Fruit fly (Drosophila melanogaster) whole organism, embryonic: ENCODE data around the gene pav.

Source experiments
- Aef1 ChIP-seq: fragments of 200-800 bp; sonication (Bioruptor generic); IDR thresholded peaks from 3 replicates; pipeline ENCODE4 v1.3.6; 2022; ENCODE audit warnings: missing biosample characterization, missing genetic modification characterization
- Atf6 ChIP-seq: fragments of 200-800 bp; sonication (Bioruptor generic); IDR thresholded peaks from 2 replicates; pipeline ENCODE4 v1.3.6; 2022; ENCODE audit warnings: missing biosample characterization, missing genetic modification characterization
- B-H1 ChIP-seq: fragments of 200-800 bp; sonication (Bioruptor generic); IDR thresholded peaks from 3 replicates; pipeline ENCODE4 v1.3.6; 2022; ENCODE audit warnings: missing biosample characterization, missing genetic modification characterization
- CG12219 ChIP-seq: fragments of 200-800 bp; sonication (Bioruptor generic); optimal IDR thresholded peaks from 3 replicates; lab custom pipeline; 2018; ENCODE audit warnings: missing biosample characterization, mild to moderate bottlenecking, missing genetic modification characterization
- CG14860 ChIP-seq: fragments of 200-800 bp; sonication (Bioruptor generic); IDR thresholded peaks from 3 replicates; pipeline ENCODE4 v1.3.6; 2022; ENCODE audit warnings: missing biosample characterization, missing genetic modification characterization; ENCODE audit not compliant: partially characterized antibody
- CG18262 ChIP-seq: fragments of 200-800 bp; optimal IDR thresholded peaks from 3 replicates; lab custom pipeline; 2019; ENCODE audit warnings: missing biosample characterization, mild to moderate bottlenecking, missing genetic modification characterization, moderate library complexity
- CG30020 ChIP-seq: fragments of 200-800 bp; optimal IDR thresholded peaks from 2 replicates; lab custom pipeline; 2019; ENCODE audit warnings: missing biosample characterization, mild to moderate bottlenecking, missing genetic modification characterization, moderate library complexity
- CG3163 ChIP-seq: fragments of 200-800 bp; sonication (Bioruptor generic); optimal IDR thresholded peaks from 3 replicates; lab custom pipeline; 2016; ENCODE audit warnings: missing biosample characterization, missing genetic modification characterization
- CG33557 ChIP-seq: fragments of 200-800 bp; sonication (Bioruptor generic); optimal IDR thresholded peaks from 2 replicates; lab custom pipeline; 2019; ENCODE audit warnings: missing biosample characterization, mild to moderate bottlenecking, missing genetic modification characterization, moderate library complexity
- CG4282 ChIP-seq: fragments of 200-800 bp; sonication (Bioruptor generic); optimal IDR thresholded peaks from 2 replicates; lab custom pipeline; 2016; ENCODE audit warnings: missing biosample characterization, missing genetic modification characterization
- CG6683 ChIP-seq: fragments of 200-800 bp; sonication (Bioruptor generic); optimal IDR thresholded peaks from 2 replicates; lab custom pipeline; 2017; ENCODE audit warnings: missing biosample characterization, mild to moderate bottlenecking, missing genetic modification characterization, missing genetic modification reagents
- CG6765 ChIP-seq: fragments of 200-800 bp; sonication (Bioruptor generic); optimal IDR thresholded peaks from 3 replicates; lab custom pipeline; 2017; ENCODE audit warnings: missing biosample characterization, mild to moderate bottlenecking, missing genetic modification characterization
- CG7357 ChIP-seq: fragments of 200-800 bp; sonication (Bioruptor generic); IDR thresholded peaks from 3 replicates; pipeline ENCODE4 v1.3.6; 2022; ENCODE audit warnings: missing biosample characterization, missing genetic modification characterization
- CG7372 ChIP-seq: fragments of 200-800 bp; sonication (Bioruptor generic); IDR thresholded peaks from 2 replicates; pipeline ENCODE4 v1.3.6; 2022; ENCODE audit warnings: missing biosample characterization, missing genetic modification characterization
- CG7963 ChIP-seq: fragments of 200-800 bp; sonication (Bioruptor generic); IDR thresholded peaks from 3 replicates; pipeline ENCODE4 v1.3.6; 2022; ENCODE audit warnings: missing biosample characterization, missing genetic modification characterization; ENCODE audit not compliant: partially characterized antibody
- CG7987 ChIP-seq: fragments of 200-800 bp; sonication (Bioruptor generic); optimal IDR thresholded peaks from 2 replicates; lab custom pipeline; 2018; ENCODE audit warnings: missing biosample characterization, mild to moderate bottlenecking, missing genetic modification characterization, moderate library complexity
- CG8089 ChIP-seq: fragments of 200-800 bp; sonication (Bioruptor generic); optimal IDR thresholded peaks from 3 replicates; lab custom pipeline; 2016; ENCODE audit warnings: missing biosample characterization, missing genetic modification characterization
- CTCF ChIP-seq: fragments of 200-800 bp; sonication (Bioruptor generic); optimal IDR thresholded peaks from 2 replicates; lab custom pipeline; 2017; ENCODE audit warnings: missing biosample characterization, mild to moderate bottlenecking, missing genetic modification characterization, moderate library complexity
- CkIIα-i1 ChIP-seq: fragments of 200-800 bp; sonication (Bioruptor generic); IDR thresholded peaks from 2 replicates; pipeline ENCODE4 v1.3.6; 2022; ENCODE audit warnings: missing biosample characterization, missing genetic modification characterization
- D19B ChIP-seq: fragments of 200-800 bp; sonication (Bioruptor generic); optimal IDR thresholded peaks from 2 replicates; lab custom pipeline; 2017; ENCODE audit warnings: missing biosample characterization, mild to moderate bottlenecking, missing genetic modification characterization
- Dad ChIP-seq: fragments of 200-800 bp; sonication (Bioruptor generic); optimal IDR thresholded peaks from 3 replicates; lab custom pipeline; 2016; ENCODE audit warnings: missing biosample characterization, missing genetic modification characterization
- Dip3 ChIP-seq: fragments of 200-800 bp; sonication (Bioruptor generic); optimal IDR thresholded peaks from 3 replicates; lab custom pipeline; 2016; ENCODE audit warnings: missing biosample characterization, missing genetic modification characterization
- Doc2 ChIP-seq: fragments of 200-800 bp; sonication (Bioruptor generic); IDR thresholded peaks from 2 replicates; pipeline ENCODE4 v1.3.6; 2022; ENCODE audit warnings: missing biosample characterization, missing genetic modification characterization
- GATAe ChIP-seq: fragments of 200-800 bp; sonication (Bioruptor generic); conservative IDR thresholded peaks from 2 replicates; pipeline ENCODE4 v1.3.6; 2022; ENCODE audit warnings: missing biosample characterization, missing genetic modification characterization
- HLH4C ChIP-seq: fragments of 200-800 bp; sonication (Bioruptor generic); IDR thresholded peaks from 3 replicates; pipeline ENCODE4 v1.3.6; 2022; ENCODE audit warnings: missing biosample characterization, missing genetic modification characterization; ENCODE audit not compliant: partially characterized antibody
- Hmx ChIP-seq: fragments of 200-800 bp; sonication (Bioruptor generic); optimal IDR thresholded peaks from 2 replicates; lab custom pipeline; 2016; ENCODE audit warnings: missing biosample characterization, missing genetic modification characterization
- Jarid2 ChIP-seq: fragments of 200-800 bp; sonication (Bioruptor generic); optimal IDR thresholded peaks from 3 replicates; lab custom pipeline; 2017; ENCODE audit warnings: mild to moderate bottlenecking, missing biosample characterization, missing genetic modification reagents, missing genetic modification characterization
- Lhr ChIP-seq: fragments of 200-800 bp; sonication (Bioruptor generic); optimal IDR thresholded peaks from 3 replicates; lab custom pipeline; 2017; ENCODE audit warnings: mild to moderate bottlenecking, missing biosample characterization, missing genetic modification reagents, missing genetic modification characterization
- Lim3 ChIP-seq: fragments of 200-800 bp; sonication (Bioruptor generic); IDR thresholded peaks from 2 replicates; pipeline ENCODE4 v1.3.6; 2022; ENCODE audit warnings: missing biosample characterization, missing genetic modification characterization
- Lpt ChIP-seq: fragments of >200 bp; optimal IDR thresholded peaks from 2 replicates; lab custom pipeline; 2018; ENCODE audit warnings: missing biosample characterization, missing genetic modification characterization
- Neu2 ChIP-seq: fragments of 200-800 bp; sonication (Bioruptor generic); optimal IDR thresholded peaks from 3 replicates; lab custom pipeline; 2016; ENCODE audit warnings: missing biosample characterization, missing genetic modification characterization, borderline replicate concordance
- PHDP ChIP-seq: fragments of 200-800 bp; sonication (Bioruptor generic); optimal IDR thresholded peaks from 3 replicates; lab custom pipeline; 2018; ENCODE audit warnings: missing biosample characterization, mild to moderate bottlenecking, missing genetic modification characterization, moderate library complexity
- Poxn ChIP-seq: fragments of 200-800 bp; sonication (Bioruptor generic); IDR thresholded peaks from 2 replicates; pipeline ENCODE4 v1.3.6; 2022; ENCODE audit warnings: missing biosample characterization, missing genetic modification characterization
- Side ChIP-seq: fragments of 200-800 bp; sonication (Bioruptor generic); optimal IDR thresholded peaks from 2 replicates; lab custom pipeline; 2016; ENCODE audit warnings: missing biosample characterization, missing genetic modification characterization
- Vsx1 ChIP-seq: fragments of 200-800 bp; sonication (Bioruptor generic); optimal IDR thresholded peaks from 2 replicates; lab custom pipeline; 2017; ENCODE audit warnings: missing biosample characterization, mild to moderate bottlenecking, missing genetic modification characterization, missing genetic modification reagents
- Xrp1 ChIP-seq: fragments of 200-800 bp; sonication (Bioruptor generic); IDR thresholded peaks from 2 replicates; pipeline ENCODE4 v1.3.6; 2022; ENCODE audit warnings: missing biosample characterization, missing genetic modification characterization
- ase ChIP-seq: fragments of 200-800 bp; sonication (Bioruptor generic); IDR thresholded peaks from 3 replicates; pipeline ENCODE4 v1.3.6; 2022; ENCODE audit warnings: missing biosample characterization, missing genetic modification characterization
- az2 ChIP-seq: fragments of 200-800 bp; sonication (Bioruptor generic); optimal IDR thresholded peaks from 3 replicates; lab custom pipeline; 2016; ENCODE audit warnings: missing biosample characterization, missing genetic modification characterization
- en ChIP-seq: fragments of 200-800 bp; sonication (Bioruptor generic); optimal IDR thresholded peaks from 2 replicates; lab custom pipeline; 2016; ENCODE audit warnings: missing biosample characterization, missing genetic modification characterization
- gcm ChIP-seq: fragments of 200-800 bp; sonication (Bioruptor generic); optimal IDR thresholded peaks from 2 replicates; lab custom pipeline; 2019; ENCODE audit warnings: missing biosample characterization, mild to moderate bottlenecking, missing genetic modification characterization, moderate library complexity
- grn ChIP-seq: fragments of 200-800 bp; sonication (Bioruptor generic); optimal IDR thresholded peaks from 3 replicates; lab custom pipeline; 2017; ENCODE audit warnings: missing biosample characterization, missing genetic modification characterization
- hbn ChIP-seq: fragments of 200-800 bp; sonication (Bioruptor generic); IDR thresholded peaks from 2 replicates; pipeline ENCODE4 v1.3.6; 2022; ENCODE audit warnings: missing biosample characterization, missing genetic modification characterization; ENCODE audit not compliant: partially characterized antibody
- hth ChIP-seq: fragments of >200 bp; optimal IDR thresholded peaks from 2 replicates; lab custom pipeline; 2017; ENCODE audit warnings: inconsistent platforms
- knrl ChIP-seq: fragments of 200-800 bp; sonication (Bioruptor generic); IDR thresholded peaks from 3 replicates; pipeline ENCODE4 v1.3.6; 2022; ENCODE audit warnings: missing biosample characterization, missing genetic modification characterization; ENCODE audit not compliant: partially characterized antibody
- nerfin-2 ChIP-seq: fragments of 200-800 bp; sonication (Bioruptor generic); IDR thresholded peaks from 2 replicates; pipeline ENCODE4 v1.3.6; 2022; ENCODE audit warnings: missing biosample characterization, missing genetic modification characterization; ENCODE audit not compliant: partially characterized antibody
- oc ChIP-seq: fragments of 200-800 bp; sonication (Bioruptor generic); optimal IDR thresholded peaks from 2 replicates; lab custom pipeline; 2018; ENCODE audit warnings: missing biosample characterization, mild to moderate bottlenecking, missing genetic modification characterization, moderate library complexity
- row ChIP-seq: fragments of 200-800 bp; sonication (Bioruptor generic); IDR thresholded peaks from 3 replicates; pipeline ENCODE4 v1.3.6; 2022; ENCODE audit warnings: missing biosample characterization, missing genetic modification characterization
- sc ChIP-seq, 3 experiments: fragments of >200 bp in 2 of 3; fragments of 200-800 bp in 1 of 3; sonication (Bioruptor generic) in 1 of 3; optimal IDR thresholded peaks; 2 replicates in 2 of 3; 3 replicates in 1 of 3; lab custom pipeline; 2017; ENCODE audit warnings: mild to moderate bottlenecking in 1 of 3, missing biosample characterization in 1 of 3, missing genetic modification characterization in 1 of 3, missing genetic modification reagents in 1 of 3
- shn ChIP-seq: fragments of 200-800 bp; sonication (Bioruptor generic); optimal IDR thresholded peaks from 3 replicates; lab custom pipeline; 2016; ENCODE audit warnings: missing biosample characterization, missing genetic modification characterization
- slou ChIP-seq: fragments of 200-800 bp; sonication (Bioruptor generic); optimal IDR thresholded peaks from 3 replicates; lab custom pipeline; 2016; ENCODE audit warnings: missing biosample characterization, missing genetic modification characterization
- stwl ChIP-seq: fragments of 200-800 bp; sonication (Bioruptor generic); optimal IDR thresholded peaks from 3 replicates; lab custom pipeline; 2018; ENCODE audit warnings: missing biosample characterization, mild to moderate bottlenecking, missing genetic modification characterization, moderate library complexity

pav gene

dm6 chr3L:4232724-4233367, 9.7 kb upstream of the pav start (continued):
- TF ChIP-seq D19B (peak; percentile 12), Dip3 (no peak), sc (optimal IDR thresholded peaks at IDR 0.05; lab: Kevin White, UChicago) (no peak), sc (GFP tag; optimal IDR thresholded peaks at IDR 0.05; lab: Kevin White, UChicago) (no peak), stwl (tag; lab: Kevin White, UChicago) (no peak), CG6683 (GFP tag; lab: Kevin White, UChicago) (no peak), Neu2 (GFP tag; lab: Kevin White, UChicago) (no peak), Side (GFP tag; lab: Kevin White, UChicago) (no peak), Dad (GFP tag; lab: Kevin White, UChicago) (no peak), Lhr (no peak), CG7357 (no peak), az2 (GFP tag; lab: Kevin White, UChicago) (no peak), Atf6 (no peak), shn (GFP tag; lab: Kevin White, UChicago) (peak; percentile 8), hth (lab: Kevin White, UChicago) (no peak), Hmx (no peak), HLH4C (GFP tag; lab: Robert Waterston, UW) (no peak), CG7963 (GFP tag; lab: Robert Waterston, UW) (no peak), Poxn (no peak), Xrp1 (GFP tag; lab: Robert Waterston, UW) (no peak), slou (no peak), CG8089 (GFP tag; lab: Kevin White, UChicago) (no peak), ase (GFP tag; lab: Robert Waterston, UW) (no peak), CG12219 (GFP tag; lab: Kevin White, UChicago) (no peak), oc (no peak), grn (GFP tag; lab: Kevin White, UChicago) (no peak), CG33557 (GFP tag; lab: Kevin White, UChicago) (no peak), Doc2 (no peak), nerfin-2 (no peak), Vsx1 (GFP tag; lab: Kevin White, UChicago) (no peak), row (peak; percentile 55), hbn (GFP tag; lab: Robert Waterston, UW) (no peak), PHDP (tag; lab: Kevin White, UChicago) (peak; percentile 22), Jarid2 (GFP tag; lab: Kevin White, UChicago) (no peak), CG3163 (GFP tag; lab: Kevin White, UChicago) (no peak), CG4282 (no peak), GATAe (no peak), CkIIα-i1 (GFP tag; lab: Robert Waterston, UW) (no peak), en (GFP tag; lab: Kevin White, UChicago) (no peak), Aef1 (GFP tag; lab: Robert Waterston, UW) (no peak), CG7987 (no peak), CTCF (GFP tag; lab: Kevin White, UChicago) (no peak), CG18262 (tag; lab: Kevin White, UChicago) (peak; percentile 53), CG6765 (no peak), CG14860 (GFP tag; lab: Robert Waterston, UW) (no peak), gcm (GFP tag; lab: Kevin White, UChicago) (no peak), B-H1 (GFP tag; lab: Robert Waterston, UW) (no peak), CG30020 (tag; lab: Kevin White, UChicago) (no peak), knrl (GFP tag; lab: Robert Waterston, UW) (no peak), Lim3 (no peak), CG7372 (GFP tag; lab: Robert Waterston, UW) (no peak), Lpt (no peak)
